Fruit fly (Drosophila melanogaster) whole organism, embryonic: ENCODE measurements around the gene endos.

Experiments
- Asciz ChIP-seq: fragments of 200-800 bp; sonication (Bioruptor generic); optimal IDR thresholded peaks from 2 replicates; lab custom pipeline; 2017; ENCODE audit warnings: missing biosample characterization, mild to moderate bottlenecking, missing genetic modification characterization, missing genetic modification reagents
- Awh ChIP-seq: fragments of 200-800 bp; sonication (Bioruptor generic); IDR thresholded peaks from 2 replicates; pipeline ENCODE4, ENCODE4 v1.3.6; 2022; ENCODE audit warnings: missing biosample characterization, missing genetic modification characterization
- C15 ChIP-seq: fragments of 200-800 bp; sonication (Bioruptor generic); IDR thresholded peaks from 3 replicates; pipeline ENCODE4 v1.3.6; 2022; ENCODE audit warnings: missing biosample characterization, missing genetic modification characterization
- CG10366 ChIP-seq: fragments of 200-800 bp; sonication (Bioruptor generic); IDR thresholded peaks from 2 replicates; pipeline ENCODE4 v1.3.6; 2022; ENCODE audit warnings: missing biosample characterization, missing genetic modification characterization
- CG11398 ChIP-seq: fragments of 200-800 bp; sonication (Bioruptor generic); optimal IDR thresholded peaks from 2 replicates; lab custom pipeline; 2016; ENCODE audit warnings: missing biosample characterization, missing genetic modification characterization
- CG11696 ChIP-seq: fragments of 200-800 bp; sonication (Bioruptor generic); IDR thresholded peaks from 2 replicates; pipeline ENCODE4 v1.3.6; 2022; ENCODE audit warnings: missing biosample characterization, missing genetic modification characterization
- CG12219 ChIP-seq: fragments of 200-800 bp; sonication (Bioruptor generic); optimal IDR thresholded peaks from 3 replicates; lab custom pipeline; 2018; ENCODE audit warnings: missing biosample characterization, mild to moderate bottlenecking, missing genetic modification characterization
- CG12744 ChIP-seq: fragments of 200-800 bp; sonication (Bioruptor generic); optimal IDR thresholded peaks from 2 replicates; lab custom pipeline; 2016; ENCODE audit warnings: missing biosample characterization, missing genetic modification characterization
- CG18011 ChIP-seq: fragments of 200-800 bp; sonication (Bioruptor generic); optimal IDR thresholded peaks from 2 replicates; lab custom pipeline; 2017; ENCODE audit warnings: missing biosample characterization, missing genetic modification characterization, mild to moderate bottlenecking, moderate library complexity, missing genotype
- CG2889 ChIP-seq: fragments of 200-800 bp; sonication (Bioruptor generic); IDR thresholded peaks from 3 replicates; pipeline ENCODE4 v1.3.6; 2022; ENCODE audit warnings: missing biosample characterization, missing genetic modification characterization
- CG30403 ChIP-seq: fragments of 200-800 bp; sonication (Bioruptor generic); optimal IDR thresholded peaks from 3 replicates; lab custom pipeline; 2016; ENCODE audit warnings: missing biosample characterization, missing genetic modification characterization
- CG43689 ChIP-seq: fragments of 200-800 bp; sonication (Bioruptor generic); IDR thresholded peaks from 2 replicates; pipeline ENCODE4 v1.3.6; 2022; ENCODE audit warnings: missing biosample characterization, missing genetic modification characterization
- CG7271 ChIP-seq: fragments of 200-800 bp; sonication (Bioruptor generic); optimal IDR thresholded peaks from 2 replicates; lab custom pipeline; 2018; ENCODE audit warnings: missing biosample characterization, mild to moderate bottlenecking, missing genetic modification characterization, moderate library complexity
- CG7963 ChIP-seq: fragments of 200-800 bp; sonication (Bioruptor generic); IDR thresholded peaks from 3 replicates; pipeline ENCODE4 v1.3.6; 2022; ENCODE audit warnings: missing biosample characterization, missing genetic modification characterization; ENCODE audit not compliant: partially characterized antibody
- CG8290 ChIP-seq, 3 experiments: fragments of 200-800 bp; sonication (Bioruptor generic); optimal IDR thresholded peaks; 2 replicates each; lab custom pipeline; 2016 to 2019; ENCODE audit warnings: missing biosample characterization in 3 of 3, missing genetic modification characterization in 3 of 3, mild to moderate bottlenecking in 2 of 3, moderate library complexity in 1 of 3
- CG8388 ChIP-seq: fragments of 200-800 bp; sonication (Bioruptor generic); optimal IDR thresholded peaks from 2 replicates; lab custom pipeline; 2019; ENCODE audit warnings: missing biosample characterization, mild to moderate bottlenecking, missing genetic modification characterization, moderate library complexity
- CG8765 ChIP-seq: fragments of 200-800 bp; sonication (Bioruptor generic); IDR thresholded peaks from 2 replicates; pipeline ENCODE4 v1.3.6; 2022; ENCODE audit warnings: missing biosample characterization, missing genetic modification characterization
- CG9727 ChIP-seq: fragments of 200-800 bp; sonication (Bioruptor generic); optimal IDR thresholded peaks from 3 replicates; lab custom pipeline; 2017; ENCODE audit warnings: missing biosample characterization, mild to moderate bottlenecking, missing genetic modification characterization
- Jarid2 ChIP-seq: fragments of 200-800 bp; sonication (Bioruptor generic); optimal IDR thresholded peaks from 3 replicates; lab custom pipeline; 2017; ENCODE audit warnings: mild to moderate bottlenecking, missing biosample characterization, missing genetic modification reagents, missing genetic modification characterization
- MBD-R2 ChIP-seq: fragments of 200-800 bp; sonication (Bioruptor generic); IDR thresholded peaks from 2 replicates; pipeline ENCODE4 v1.3.6; 2022; ENCODE audit warnings: missing biosample characterization, missing genetic modification characterization
- MESR4 ChIP-seq: fragments of 200-800 bp; sonication (Bioruptor generic); optimal IDR thresholded peaks from 2 replicates; lab custom pipeline; 2018; ENCODE audit warnings: missing biosample characterization, mild to moderate bottlenecking, missing genetic modification characterization, moderate library complexity
- Max ChIP-seq: fragments of 200-800 bp; sonication (Bioruptor generic); optimal IDR thresholded peaks from 2 replicates; lab custom pipeline; 2016; ENCODE audit warnings: missing biosample characterization, mild to moderate bottlenecking, missing genetic modification characterization
- Sry-β ChIP-seq: fragments of 200-800 bp; sonication (Bioruptor generic); optimal IDR thresholded peaks from 2 replicates; lab custom pipeline; 2018; ENCODE audit warnings: missing biosample characterization, mild to moderate bottlenecking, missing genetic modification characterization, moderate library complexity
- Stat92E ChIP-seq, 3 experiments: fragments of >200 bp in 2 of 3; fragments of 200-800 bp in 1 of 3; sonication (Bioruptor generic) in 1 of 3; optimal IDR thresholded peaks; 2 replicates each; lab custom pipeline; 2017 to 2019; ENCODE audit warnings: missing biosample characterization in 3 of 3, missing genetic modification characterization in 3 of 3, mild to moderate bottlenecking in 1 of 3, moderate library complexity in 1 of 3
- Trl ChIP-seq, 3 experiments: fragments of >200 bp in 2 of 3; fragments of 200-800 bp in 1 of 3; sonication (Bioruptor generic) in 1 of 3; optimal IDR thresholded peaks; 2 replicates in 1 of 3; 3 replicates in 2 of 3; lab custom pipeline; 2016 to 2017; ENCODE audit warnings: missing biosample characterization in 1 of 3, missing genetic modification characterization in 1 of 3
- bigmax ChIP-seq: fragments of 200-800 bp; sonication (Bioruptor generic); optimal IDR thresholded peaks from 2 replicates; lab custom pipeline; 2018; ENCODE audit warnings: missing biosample characterization, mild to moderate bottlenecking, missing genetic modification characterization
- bowl ChIP-seq: fragments of 200-800 bp; sonication (Bioruptor generic); IDR thresholded peaks from 2 replicates; pipeline ENCODE4 v1.3.6; 2022; ENCODE audit warnings: missing biosample characterization, missing genetic modification characterization
- cad ChIP-seq: fragments of >200 bp; optimal IDR thresholded peaks from 2 replicates; lab custom pipeline; 2017; ENCODE audit warnings: missing biosample characterization, missing genetic modification characterization
- cg ChIP-seq: fragments of 200-800 bp; sonication (Bioruptor generic); optimal IDR thresholded peaks from 3 replicates; lab custom pipeline; 2019; ENCODE audit warnings: missing biosample characterization, mild to moderate bottlenecking, missing genetic modification characterization, moderate library complexity
- chif ChIP-seq, 2 experiments: fragments of 200-800 bp; sonication (Bioruptor generic); optimal IDR thresholded peaks; 3 replicates each; lab custom pipeline; 2016; ENCODE audit warnings: missing biosample characterization in 2 of 2, missing genetic modification characterization in 2 of 2
- chinmo ChIP-seq: fragments of 200-800 bp; sonication (Bioruptor generic); IDR thresholded peaks from 4 replicates; pipeline ENCODE4 v1.3.6; 2022; ENCODE audit warnings: missing biosample characterization, missing genetic modification characterization; ENCODE audit not compliant: partially characterized antibody
- dati ChIP-seq: fragments of 200-800 bp; sonication (Bioruptor generic); IDR thresholded peaks from 2 replicates; pipeline ENCODE4 v1.3.6; 2022; ENCODE audit warnings: missing biosample characterization, missing genetic modification characterization
- esg ChIP-seq: fragments of 200-800 bp; sonication (Bioruptor generic); conservative IDR thresholded peaks from 2 replicates; pipeline ENCODE4 v1.3.6; 2022; ENCODE audit warnings: missing biosample characterization, missing genetic modification characterization
- hth ChIP-seq: fragments of >200 bp; optimal IDR thresholded peaks from 2 replicates; lab custom pipeline; 2017; ENCODE audit warnings: inconsistent platforms
- insv ChIP-seq, 2 experiments: fragments of 200-800 bp; sonication (Bioruptor generic); optimal IDR thresholded peaks; 3 replicates each; lab custom pipeline; 2016 to 2018; ENCODE audit warnings: missing biosample characterization in 2 of 2, missing genetic modification characterization in 2 of 2
- lov ChIP-seq, 2 experiments: fragments of 200-800 bp in 1 of 2; fragments of >200 bp in 1 of 2; sonication (Bioruptor generic) in 1 of 2; IDR thresholded peaks in 1 of 2; optimal IDR thresholded peaks in 1 of 2; 2 replicates in 1 of 2; 3 replicates in 1 of 2; pipeline versions ENCODE4 v1.3.6 to Lab custom; 2017 to 2022; ENCODE audit warnings: missing biosample characterization in 1 of 2, missing genetic modification characterization in 1 of 2
- luna ChIP-seq: fragments of 200-800 bp; sonication (Bioruptor generic); optimal IDR thresholded peaks from 2 replicates; lab custom pipeline; 2016; ENCODE audit warnings: missing biosample characterization, missing genetic modification characterization
- phol ChIP-seq: fragments of 200-800 bp; sonication (Bioruptor generic); optimal IDR thresholded peaks from 3 replicates; lab custom pipeline; 2018; ENCODE audit warnings: missing biosample characterization, mild to moderate bottlenecking, missing genetic modification characterization, moderate library complexity
- run ChIP-seq: fragments of 200-800 bp; sonication (Bioruptor generic); optimal IDR thresholded peaks from 3 replicates; lab custom pipeline; 2018; ENCODE audit warnings: missing biosample characterization, mild to moderate bottlenecking, missing genetic modification characterization
- schlank ChIP-seq: fragments of 200-800 bp; sonication (Bioruptor generic); optimal IDR thresholded peaks from 2 replicates; lab custom pipeline; 2018; ENCODE audit warnings: missing biosample characterization, mild to moderate bottlenecking, missing genetic modification characterization
- sd ChIP-seq: fragments of 200-800 bp; sonication (Bioruptor generic); optimal IDR thresholded peaks from 3 replicates; lab custom pipeline; 2018; ENCODE audit warnings: missing biosample characterization, mild to moderate bottlenecking, missing genetic modification characterization, moderate library complexity
- sens-2 ChIP-seq: fragments of 200-800 bp; sonication (Bioruptor generic); IDR thresholded peaks from 2 replicates; pipeline ENCODE4 v1.3.6; 2022; ENCODE audit warnings: missing biosample characterization, missing genetic modification characterization
- sna ChIP-seq: fragments of 200-800 bp; sonication (Bioruptor generic); IDR thresholded peaks from 2 replicates; pipeline ENCODE4 v1.3.6; 2022; ENCODE audit warnings: missing biosample characterization, missing genetic modification characterization; ENCODE audit not compliant: partially characterized antibody
- sr ChIP-seq: fragments of 200-800 bp; sonication (Bioruptor generic); IDR thresholded peaks from 3 replicates; pipeline ENCODE4 v1.3.6; 2022; ENCODE audit warnings: missing biosample characterization, missing genetic modification characterization
- tin ChIP-seq: fragments of 200-800 bp; sonication (Bioruptor generic); optimal IDR thresholded peaks from 3 replicates; lab custom pipeline; 2016; ENCODE audit warnings: missing biosample characterization, missing genetic modification characterization
- tna ChIP-seq: fragments of 200-800 bp; sonication (Bioruptor generic); IDR thresholded peaks from 2 replicates; pipeline ENCODE4 v1.3.6; 2022; ENCODE audit warnings: missing biosample characterization, missing genetic modification characterization; ENCODE audit not compliant: partially characterized antibody
- toy ChIP-seq: fragments of 200-800 bp; sonication (Bioruptor generic); IDR thresholded peaks from 2 replicates; pipeline ENCODE4 v1.3.6; 2022; ENCODE audit warnings: missing biosample characterization, missing genetic modification characterization
- z ChIP-seq: fragments of 200-800 bp; sonication (Bioruptor generic); IDR thresholded peaks from 3 replicates; pipeline ENCODE4 v1.3.6; 2022; ENCODE audit warnings: missing biosample characterization, missing genetic modification characterization
- zfh1 ChIP-seq: fragments of 200-800 bp; sonication (Bioruptor generic); IDR thresholded peaks from 3 replicates; pipeline ENCODE4 v1.3.6; 2022; ENCODE audit warnings: missing biosample characterization, missing genetic modification characterization
- zfh2 ChIP-seq: fragments of 200-800 bp; sonication (Bioruptor generic); optimal IDR thresholded peaks from 2 replicates; lab custom pipeline; 2016; ENCODE audit warnings: missing biosample characterization, missing genetic modification characterization

The endos gene

dm6 chr3L:14071621-14072020 lies 40.1 kb upstream of the endos start, which contains the start of gene Pex1 (continued):
- TF ChIP-seq zfh1 (GFP tag; lab: Robert Waterston, UW) (no peak; the same call in 2 of the 3 replicates), CG12744 (GFP tag; lab: Kevin White, UChicago) (no peak), CG8290 (GFP tag; optimal IDR thresholded peaks at IDR 0.05; lab: Kevin White, UChicago) (no peak), CG8290 (tag; optimal IDR thresholded peaks at IDR 0.05; lab: Kevin White, UChicago) (no peak), CG7963 (GFP tag; lab: Robert Waterston, UW) (no peak; the same call in 2 of the 3 replicates), z (GFP tag; lab: Robert Waterston, UW) (no peak), Sry-β (GFP tag; lab: Kevin White, UChicago) (no peak), insv (GFP tag; optimal IDR thresholded peaks at IDR 0.05; lab: Kevin White, UChicago) (peak in 1 of 2 experiments; percentile 43), CG11696 (no peak), CG43689 (GFP tag; lab: Robert Waterston, UW) (no peak), tin (peak; percentile 46), Trl (optimal IDR thresholded peaks at IDR 0.05; lab: Kevin White, UChicago) (no peak), Trl (GFP tag; optimal IDR thresholded peaks at IDR 0.05; lab: Kevin White, UChicago) (peak; percentile 15), sd (tag; lab: Kevin White, UChicago) (peak; percentile 86), sr (GFP tag; lab: Robert Waterston, UW) (no peak), CG30403 (peak; percentile 13), Stat92E (GFP tag; optimal IDR thresholded peaks at IDR 0.05; lab: Kevin White, UChicago) (no peak), bigmax (GFP tag; lab: Kevin White, UChicago) (no peak), toy (GFP tag; lab: Robert Waterston, UW) (no peak), CG12219 (no peak), bowl (GFP tag; lab: Robert Waterston, UW) (no peak), CG9727 (GFP tag; lab: Kevin White, UChicago) (peak; percentile 20), CG8388 (GFP tag; lab: Kevin White, UChicago) (no peak), CG10366 (no peak), CG8765 (GFP tag; lab: Robert Waterston, UW) (no peak), Awh (GFP tag; lab: Robert Waterston, UW) (no peak), chif (GFP tag; optimal IDR thresholded peaks at IDR 0.05; lab: Kevin White, UChicago) (no peak), MESR4 (GFP tag; lab: Kevin White, UChicago) (peak; percentile 43), cad (GFP tag; lab: Kevin White, UChicago) (no peak), dati (GFP tag; lab: Robert Waterston, UW) (no peak), CG2889 (no peak), C15 (no peak), tna (GFP tag; lab: Robert Waterston, UW) (no peak), Asciz (GFP tag; lab: Kevin White, UChicago) (no peak), sna (GFP tag; lab: Robert Waterston, UW) (peak; percentile 88), CG11398 (no peak), cg (GFP tag; lab: Kevin White, UChicago) (no peak), lov (optimal IDR thresholded peaks at IDR 0.05; lab: Kevin White, UChicago) (no peak), lov (GFP tag; IDR thresholded peaks at IDR 0.05; lab: Robert Waterston, UW) (no peak), zfh2 (GFP tag; lab: Kevin White, UChicago) (no peak), phol (tag; lab: Kevin White, UChicago) (peak; percentile 30), esg (no peak), Max (GFP tag; lab: Kevin White, UChicago) (peak; percentile 42), CG7271 (tag; lab: Kevin White, UChicago) (no peak), run (no peak), Jarid2 (GFP tag; lab: Kevin White, UChicago) (peak; percentile 45), MBD-R2 (GFP tag; lab: Robert Waterston, UW) (peak; percentile 95), sens-2 (GFP tag; lab: Robert Waterston, UW) (no peak), luna (no peak), hth (lab: Kevin White, UChicago) (no peak), schlank (no peak), chinmo (GFP tag; lab: Robert Waterston, UW) (no peak; the same call in 3 of the 4 replicates), CG18011 (GFP tag; lab: Kevin White, UChicago) (no peak)
